Worm (Caenorhabditis elegans) whole organism, L1 larva: ENCODE measurements around the gene F35A5.1.
A peak's percentile ranks its signal among the peaks of the same experiment; 100 is the strongest.

ENCODE experiments used
- C04F5.9 ChIP-seq: sonication (generic microtip); optimal IDR thresholded peaks from 2 replicates; lab custom pipeline; 2016; ENCODE audit warnings: missing genetic modification characterization, missing compliant biosample characterization
- C16A3.4 ChIP-seq: fragments of 150-350 bp; optimal IDR thresholded peaks from 2 replicates; lab custom pipeline; 2014; ENCODE audit warnings: missing biosample characterization, missing genetic modification characterization
- F16B12.6 ChIP-seq: fragments of 150-350 bp; optimal IDR thresholded peaks from 2 replicates; lab custom pipeline; 2014; ENCODE audit warnings: missing biosample characterization, missing genetic modification characterization
- aha-1 ChIP-seq: fragments of 150-350 bp; optimal IDR thresholded peaks from 2 replicates; lab custom pipeline; 2014; ENCODE audit warnings: missing biosample characterization, missing genetic modification characterization
- alr-1 ChIP-seq: fragments of 200-800 bp; sonication (Bioruptor generic); optimal IDR thresholded peaks from 2 replicates; lab custom pipeline; 2018; ENCODE audit warnings: borderline replicate concordance, mild to moderate bottlenecking, missing genetic modification characterization, missing compliant biosample characterization
- aly-2 ChIP-seq: fragments of 150-350 bp; optimal IDR thresholded peaks from 2 replicates; lab custom pipeline; 2014; ENCODE audit warnings: missing biosample characterization, missing genetic modification characterization
- ceh-63 ChIP-seq: fragments of 200-800 bp; sonication (Bioruptor generic); optimal IDR thresholded peaks from 2 replicates; lab custom pipeline; 2018; ENCODE audit warnings: mild to moderate bottlenecking, missing genetic modification characterization, missing compliant biosample characterization
- ceh-82 ChIP-seq, 3 experiments: fragments of 150-350 bp in 1 of 3; sonication (generic microtip) in 2 of 3; optimal IDR thresholded peaks; 2 replicates each; lab custom pipeline; 2014 to 2017; ENCODE audit warnings: missing biosample characterization in 3 of 3, missing genetic modification characterization in 3 of 3
- ces-1 ChIP-seq: fragments of 150-350 bp; optimal IDR thresholded peaks from 2 replicates; lab custom pipeline; 2014; ENCODE audit warnings: missing biosample characterization, missing genetic modification reagents, missing genetic modification characterization
- dpl-1 ChIP-seq, 3 experiments: fragments of 150-350 bp in 2 of 3; sonication (generic microtip) in 1 of 3; optimal IDR thresholded peaks; 2 replicates each; lab custom pipeline; 2014 to 2017; ENCODE audit warnings: missing biosample characterization in 3 of 3, missing genetic modification characterization in 3 of 3, missing genetic modification reagents in 3 of 3
- efl-1 ChIP-seq, 4 experiments: fragments of 150-350 bp; optimal IDR thresholded peaks in 3 of 4; peaks in 1 of 4; 1 replicate in 1 of 4; 2 replicates in 3 of 4; lab custom pipeline; 2014; ENCODE audit warnings: missing biosample characterization in 2 of 4, missing genetic modification characterization in 2 of 4, missing genetic modification reagents in 2 of 4
- egl-13 ChIP-seq: sonication (generic microtip); optimal IDR thresholded peaks from 2 replicates; lab custom pipeline; 2016; ENCODE audit warnings: missing genotype, missing genetic modification reagents, missing genetic modification characterization, missing compliant biosample characterization
- elt-2 ChIP-seq: sonication (generic microtip); optimal IDR thresholded peaks from 2 replicates; lab custom pipeline; 2016; ENCODE audit warnings: missing genetic modification characterization, mild to moderate bottlenecking, inconsistent platforms, missing compliant biosample characterization, missing genetic modification reagents
- fkh-10 ChIP-seq: sonication (generic microtip); optimal IDR thresholded peaks from 2 replicates; lab custom pipeline; 2017; ENCODE audit warnings: missing biosample characterization, missing genetic modification reagents, missing genetic modification characterization
- fkh-4 ChIP-seq: sonication (generic microtip); optimal IDR thresholded peaks from 2 replicates; lab custom pipeline; 2016; ENCODE audit warnings: missing compliant biosample characterization, missing genetic modification characterization, borderline replicate concordance
- fkh-8 ChIP-seq: sonication (generic microtip); optimal IDR thresholded peaks from 2 replicates; lab custom pipeline; 2016; ENCODE audit warnings: mild to moderate bottlenecking, missing genetic modification characterization, missing compliant biosample characterization
- fos-1 ChIP-seq: fragments of 150-350 bp; optimal IDR thresholded peaks from 2 replicates; lab custom pipeline; 2014; ENCODE audit warnings: missing biosample characterization, missing genetic modification characterization
- irx-1 ChIP-seq: sonication (generic microtip); optimal IDR thresholded peaks from 2 replicates; lab custom pipeline; 2016; ENCODE audit warnings: missing genetic modification characterization, missing compliant biosample characterization
- isw-1 ChIP-seq: fragments of 200-800 bp; sonication (Bioruptor generic); IDR thresholded peaks from 2 replicates; pipeline ENCODE4 v1.3.6; 2022; ENCODE audit warnings: missing genetic modification characterization, missing compliant biosample characterization
- jun-1 ChIP-seq: fragments of 150-350 bp; optimal IDR thresholded peaks from 2 replicates; lab custom pipeline; 2014; ENCODE audit warnings: missing biosample characterization, missing genetic modification reagents, missing genetic modification characterization
- lin-15B ChIP-seq: fragments of 150-350 bp; sonication (generic microtip); optimal IDR thresholded peaks from 3 replicates; lab custom pipeline; 2014; ENCODE audit warnings: missing biosample characterization, missing genetic modification characterization
- lin-35 ChIP-seq, 2 experiments: fragments of 150-350 bp; optimal IDR thresholded peaks; 2 replicates each; lab custom pipeline; 2014; ENCODE audit warnings: missing biosample characterization in 2 of 2, missing genetic modification characterization in 2 of 2, missing genetic modification reagents in 2 of 2
- lsy-2 ChIP-seq, 2 experiments: fragments of 150-350 bp; optimal IDR thresholded peaks; 2 replicates each; lab custom pipeline; 2014; ENCODE audit warnings: missing biosample characterization in 2 of 2, missing genetic modification characterization in 2 of 2
- nhr-237 ChIP-seq: fragments of 150-350 bp; optimal IDR thresholded peaks from 2 replicates; lab custom pipeline; 2014; ENCODE audit warnings: missing biosample characterization, missing genetic modification characterization
- nhr-28 ChIP-seq: fragments of 150-350 bp; optimal IDR thresholded peaks from 2 replicates; lab custom pipeline; 2014; ENCODE audit warnings: missing biosample characterization, missing genetic modification characterization
- nhr-47 ChIP-seq: sonication (generic microtip); optimal IDR thresholded peaks from 2 replicates; lab custom pipeline; 2016; ENCODE audit warnings: mild to moderate bottlenecking, missing genetic modification characterization, moderate library complexity, missing compliant biosample characterization
- nhr-71 ChIP-seq: sonication (generic microtip); optimal IDR thresholded peaks from 2 replicates; lab custom pipeline; 2016; ENCODE audit warnings: mild to moderate bottlenecking, missing genetic modification characterization, moderate library complexity, missing compliant biosample characterization
- nhr-77 ChIP-seq: fragments of 150-350 bp; optimal IDR thresholded peaks from 2 replicates; lab custom pipeline; 2014; ENCODE audit warnings: missing biosample characterization, missing genetic modification characterization
- nhr-84 ChIP-seq: sonication (generic microtip); optimal IDR thresholded peaks from 2 replicates; lab custom pipeline; 2017; ENCODE audit warnings: missing biosample characterization, missing genetic modification characterization
- nhr-85 ChIP-seq: sonication (generic microtip); peaks from one replicate; lab custom pipeline; 2016; ENCODE audit warnings: missing genetic modification characterization, inconsistent platforms, missing compliant biosample characterization
- pag-3 ChIP-seq: sonication (generic microtip); optimal IDR thresholded peaks from 2 replicates; lab custom pipeline; 2017; ENCODE audit warnings: missing genetic modification characterization, mild to moderate bottlenecking, missing compliant biosample characterization, antibody characterized with exemption, borderline replicate concordance; ENCODE audit not compliant: insufficient read depth
- pax-3 ChIP-seq: fragments of 200-800 bp; sonication (Bioruptor generic); optimal IDR thresholded peaks from 2 replicates; lab custom pipeline; 2018; ENCODE audit warnings: mild to moderate bottlenecking, missing genetic modification characterization, moderate library complexity, missing compliant biosample characterization
- rnt-1 ChIP-seq: sonication (generic microtip); optimal IDR thresholded peaks from 2 replicates; lab custom pipeline; 2016; ENCODE audit warnings: mild to moderate bottlenecking, missing genetic modification characterization, moderate library complexity, missing compliant biosample characterization
- snpc-4 ChIP-seq: fragments of 150-350 bp; optimal IDR thresholded peaks from 2 replicates; lab custom pipeline; 2014; ENCODE audit warnings: missing biosample characterization, missing genetic modification characterization
- snu-23 ChIP-seq: sonication (generic microtip); optimal IDR thresholded peaks from 2 replicates; lab custom pipeline; 2016; ENCODE audit warnings: missing genetic modification characterization, missing compliant biosample characterization
- sox-4 ChIP-seq: sonication (generic microtip); optimal IDR thresholded peaks from 2 replicates; lab custom pipeline; 2016; ENCODE audit warnings: missing genetic modification characterization, missing compliant biosample characterization
- sptf-1 ChIP-seq: fragments of 150-350 bp; optimal IDR thresholded peaks from 2 replicates; lab custom pipeline; 2014; ENCODE audit warnings: missing biosample characterization, missing genetic modification characterization
- tbx-2 ChIP-seq: sonication (generic microtip); optimal IDR thresholded peaks from 2 replicates; lab custom pipeline; 2016; ENCODE audit warnings: missing genetic modification characterization, missing compliant biosample characterization
- unc-130 ChIP-seq: fragments of 150-350 bp; optimal IDR thresholded peaks from 2 replicates; lab custom pipeline; 2017; ENCODE audit warnings: missing biosample characterization, missing genetic modification characterization, inconsistent platforms
- unc-62 ChIP-seq: fragments of 150-350 bp; optimal IDR thresholded peaks from 2 replicates; lab custom pipeline; 2014; ENCODE audit warnings: missing biosample characterization, missing genetic modification reagents, missing genetic modification characterization
- unc-86 ChIP-seq: sonication (generic microtip); optimal IDR thresholded peaks from 2 replicates; lab custom pipeline; 2016; ENCODE audit warnings: missing genetic modification characterization, missing compliant biosample characterization
- unc-98 ChIP-seq: fragments of 200-800 bp; sonication (Bioruptor generic); IDR thresholded peaks from 2 replicates; pipeline ENCODE4 v1.3.6; 2022; ENCODE audit warnings: missing genetic modification characterization, missing compliant biosample characterization
- xbp-1 ChIP-seq: sonication (generic microtip); optimal IDR thresholded peaks from 2 replicates; lab custom pipeline; 2016; ENCODE audit warnings: missing genetic modification characterization, missing compliant biosample characterization
- zag-1 ChIP-seq: fragments of 150-350 bp; optimal IDR thresholded peaks from 2 replicates; lab custom pipeline; 2014; ENCODE audit warnings: missing biosample characterization, missing genetic modification characterization
- zip-4 ChIP-seq: fragments of 200-800 bp; sonication (Bioruptor generic); optimal IDR thresholded peaks from 2 replicates; lab custom pipeline; 2018; ENCODE audit warnings: mild to moderate bottlenecking, missing genetic modification characterization, moderate library complexity, missing compliant biosample characterization
- ztf-4 ChIP-seq: fragments of 150-350 bp; optimal IDR thresholded peaks from 2 replicates; lab custom pipeline; 2014; ENCODE audit warnings: missing biosample characterization, missing genetic modification characterization

F35A5.1 gene

DNA sequence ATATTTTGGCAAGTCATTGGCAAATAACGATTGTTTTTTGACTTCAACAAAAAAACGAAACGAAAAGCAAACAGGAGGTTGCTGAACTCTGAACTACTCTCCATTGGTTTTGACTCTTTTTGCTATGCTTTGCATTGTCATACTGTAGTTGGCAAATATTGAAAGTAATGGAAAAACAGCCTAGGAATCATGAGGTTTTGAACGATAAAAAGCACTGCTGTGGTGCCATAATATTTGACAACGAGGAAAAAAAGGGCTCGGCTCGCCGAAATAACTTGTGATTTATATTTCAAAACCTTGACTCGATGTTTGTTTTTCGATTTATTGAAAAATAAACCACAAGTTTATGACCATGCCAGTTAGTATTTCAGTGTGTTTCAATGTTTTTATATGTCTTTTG, 12.4 kb downstream of the F35A5.1 start (continued):
- TF ChIP-seq efl-1 (optimal IDR thresholded peaks at IDR 0.05; lab: Kevin White, UChicago) = no peak
- peak in 1 of 2 experiments; percentile 66 for TF ChIP-seq efl-1 (GFP tag; optimal IDR thresholded peaks at IDR 0.05 in 1 of 2; lab: Kevin White, UChicago)
- no peak for TF ChIP-seq dpl-1 (GFP tag; optimal IDR thresholded peaks at IDR 0.05; lab: Kevin White, UChicago)
- TF ChIP-seq pag-3 (tag; lab: Kevin White, UChicago) = no peak
- peak; percentile 38 for TF ChIP-seq tbx-2 (tag; lab: Kevin White, UChicago)
- TF ChIP-seq C16A3.4 (tag; lab: Kevin White, UChicago) = no peak
- TF ChIP-seq nhr-77 (tag; lab: Kevin White, UChicago) = peak; percentile 48
- no peak for TF ChIP-seq jun-1 (tag; lab: Kevin White, UChicago)
- TF ChIP-seq aly-2 (tag; lab: Kevin White, UChicago) = no peak

DNA sequence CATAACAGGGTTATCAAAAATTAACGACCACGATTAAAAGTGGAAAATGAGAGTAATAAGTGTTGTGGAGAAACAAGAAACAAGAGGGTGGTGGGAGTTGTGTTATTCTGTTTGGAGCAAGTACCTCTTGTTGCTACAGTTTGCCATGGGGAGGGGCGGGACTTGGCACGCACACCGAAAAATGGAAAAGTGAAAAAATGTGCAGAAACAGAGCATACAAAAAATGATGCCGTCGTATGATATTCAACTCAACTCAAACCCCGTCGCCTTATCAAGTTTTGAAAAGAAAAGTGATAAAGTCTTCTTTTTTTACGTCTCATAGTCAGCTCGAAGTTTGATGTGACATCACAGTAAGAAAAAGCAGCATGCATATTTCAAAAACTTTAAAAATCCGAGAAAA, 13.4 kb downstream of the F35A5.1 start:
- TF ChIP-seq ztf-4 (tag; lab: Kevin White, UChicago) (no peak), unc-86 (tag; lab: Kevin White, UChicago) (no peak), ceh-82 (tag; optimal IDR thresholded peaks at IDR 0.05; lab: Kevin White, UChicago) (no peak), snu-23 (GFP tag; lab: Kevin White, UChicago) (no peak), nhr-85 (tag; lab: Kevin White, UChicago) (no peak), sptf-1 (tag; lab: Kevin White, UChicago) (no peak), unc-98 (GFP tag; lab: Robert Waterston, UW) (no peak), snpc-4 (tag; lab: Kevin White, UChicago) (no peak), C04F5.9 (no peak), lin-35 (GFP tag; optimal IDR thresholded peaks at IDR 0.05; lab: Kevin White, UChicago) (peak in 1 of 2 experiments; percentile 29), xbp-1 (tag; lab: Kevin White, UChicago) (no peak), nhr-71 (tag; lab: Kevin White, UChicago) (peak; percentile 12), pax-3 (tag; lab: Kevin White, UChicago) (no peak), lsy-2 (tag; optimal IDR thresholded peaks at IDR 0.05; lab: Kevin White, UChicago) (no peak), efl-1 (optimal IDR thresholded peaks at IDR 0.05; lab: Kevin White, UChicago) (no peak), efl-1 (GFP tag; optimal IDR thresholded peaks at IDR 0.05 in 1 of 2; lab: Kevin White, UChicago) (peak in 1 of 2 experiments; percentile 80), fkh-8 (no peak), F16B12.6 (tag; lab: Kevin White, UChicago) (no peak), nhr-77 (tag; lab: Kevin White, UChicago) (no peak), alr-1 (no peak), zag-1 (tag; lab: Kevin White, UChicago) (no peak), nhr-237 (tag; lab: Kevin White, UChicago) (no peak), irx-1 (tag; lab: Kevin White, UChicago) (no peak), jun-1 (tag; lab: Kevin White, UChicago) (peak; percentile 29), ceh-63 (GFP tag; lab: Kevin White, UChicago) (no peak), elt-2 (tag; lab: Kevin White, UChicago) (peak; percentile 50), egl-13 (tag; lab: Kevin White, UChicago) (no peak), zip-4 (GFP tag; lab: Kevin White, UChicago) (no peak), unc-130 (tag; lab: Kevin White, UChicago) (no peak), fkh-10 (no peak), nhr-84 (tag; lab: Kevin White, UChicago) (no peak), fos-1 (tag; lab: Kevin White, UChicago) (no peak), nhr-28 (tag; lab: Kevin White, UChicago) (no peak), unc-62 (GFP tag; lab: Kevin White, UChicago) (no peak), lin-15B (tag; lab: Kevin White, UChicago) (no peak), tbx-2 (tag; lab: Kevin White, UChicago) (no peak), fkh-4 (tag; lab: Kevin White, UChicago) (no peak), sox-4 (tag; lab: Kevin White, UChicago) (no peak), rnt-1 (tag; lab: Kevin White, UChicago) (no peak), C16A3.4 (tag; lab: Kevin White, UChicago) (no peak), aha-1 (tag; lab: Kevin White, UChicago) (no peak), isw-1 (GFP tag; lab: Robert Waterston, UW) (no peak), ces-1 (no peak), nhr-47 (tag; lab: Kevin White, UChicago) (no peak)
